Worm (Caenorhabditis elegans) whole organism, young adult: ENCODE measurements around the gene alh-6.

Source experiments
- F49E8.2 ChIP-seq: sonication (generic microtip); optimal IDR thresholded peaks from 3 replicates; lab custom pipeline; 2017; ENCODE audit warnings: missing genetic modification characterization, mild to moderate bottlenecking, missing compliant biosample characterization, antibody characterized with exemption, moderate library complexity; ENCODE audit not compliant: insufficient read depth
- akir-1 ChIP-seq: fragments of 200-800 bp; sonication (Bioruptor generic); optimal IDR thresholded peaks from 2 replicates; lab custom pipeline; 2018; ENCODE audit warnings: mild to moderate bottlenecking, missing genetic modification characterization, moderate library complexity, missing compliant biosample characterization
- ama-1 ChIP-seq, 3 experiments: fragments of 150-350 bp in 1 of 3; sonication (generic microtip) in 2 of 3; optimal IDR thresholded peaks; 2 replicates each; lab custom pipeline; 2014 to 2018; ENCODE audit warnings: missing biosample characterization in 2 of 3, missing genetic modification characterization in 2 of 3, missing genetic modification reagents in 2 of 3
- ceh-100 ChIP-seq: fragments of 200-800 bp; sonication (Bioruptor generic); IDR thresholded peaks from 2 replicates; pipeline ENCODE4 v1.3.6; 2022; ENCODE audit warnings: missing genetic modification reagents, missing genetic modification characterization, missing compliant biosample characterization
- ceh-40 ChIP-seq: fragments of 200-800 bp; sonication (Bioruptor generic); IDR thresholded peaks from 2 replicates; pipeline ENCODE4 v1.3.6; 2022; ENCODE audit warnings: missing genetic modification characterization, missing compliant biosample characterization
- hlh-12 ChIP-seq: sonication (generic microtip); optimal IDR thresholded peaks from 2 replicates; lab custom pipeline; 2016; ENCODE audit warnings: missing genetic modification characterization, missing compliant biosample characterization
- madf-3 ChIP-seq: fragments of 200-800 bp; sonication (Bioruptor generic); IDR thresholded peaks from 2 replicates; pipeline ENCODE4 v1.3.6; 2022; ENCODE audit warnings: missing genetic modification reagents, missing genetic modification characterization, missing compliant biosample characterization
- nhr-90 ChIP-seq: sonication (generic microtip); optimal IDR thresholded peaks from 2 replicates; lab custom pipeline; 2016; ENCODE audit warnings: missing genotype, mild to moderate bottlenecking, missing genetic modification characterization, missing compliant biosample characterization
- pha-4 ChIP-seq: fragments of 150-350 bp; sonication (generic microtip); optimal IDR thresholded peaks from 2 replicates; lab custom pipeline; 2014; ENCODE audit warnings: missing biosample characterization, missing genetic modification reagents, missing genetic modification characterization
- snpc-3.4 ChIP-seq: sonication (generic microtip); optimal IDR thresholded peaks from 2 replicates; lab custom pipeline; 2017; ENCODE audit warnings: missing genetic modification characterization, mild to moderate bottlenecking, missing compliant biosample characterization, antibody characterized with exemption, moderate library complexity, missing genotype, missing genetic modification reagents
- sptf-2 ChIP-seq: fragments of 200-800 bp; sonication (Bioruptor generic); optimal IDR thresholded peaks from 2 replicates; lab custom pipeline; 2018; ENCODE audit warnings: mild to moderate bottlenecking, missing genetic modification characterization, missing compliant biosample characterization
- unc-130 ChIP-seq: sonication (generic microtip); optimal IDR thresholded peaks from 2 replicates; lab custom pipeline; 2016; ENCODE audit warnings: missing genetic modification reagents, missing genetic modification characterization, missing compliant biosample characterization
- zim-3 ChIP-seq: sonication (generic microtip); optimal IDR thresholded peaks from 2 replicates; lab custom pipeline; 2017; ENCODE audit warnings: mild to moderate bottlenecking, missing genetic modification characterization, moderate library complexity, missing compliant biosample characterization
- ztf-22 ChIP-seq: fragments of 200-800 bp; sonication (Bioruptor generic); optimal IDR thresholded peaks from 2 replicates; lab custom pipeline; 2018; ENCODE audit warnings: mild to moderate bottlenecking, missing genetic modification characterization, moderate library complexity, missing compliant biosample characterization

ce11 chrII:1276778-1277177 lies 33.2 kb downstream of the alh-6 start, which contains the start of gene Y57G7A.11:
- TF ChIP-seq sptf-2 (GFP tag; lab: Kevin White, UChicago) (no peak), ceh-40 (no peak), ztf-22 (GFP tag; lab: Kevin White, UChicago) (no peak), pha-4 (tag; lab: Kevin White, UChicago) (no peak), unc-130 (GFP tag; lab: Kevin White, UChicago) (no peak), ama-1 (optimal IDR thresholded peaks at IDR 0.05; lab: Kevin White, UChicago) (no peak), ama-1 (GFP tag; optimal IDR thresholded peaks at IDR 0.05; lab: Kevin White, UChicago) (no peak), nhr-90 (tag; lab: Kevin White, UChicago) (no peak), ceh-100 (GFP tag; lab: Robert Waterston, UW) (no peak), madf-3 (GFP tag; lab: Robert Waterston, UW) (no peak), zim-3 (tag; lab: Kevin White, UChicago) (no peak), snpc-3.4 (tag; lab: Kevin White, UChicago) (no peak), F49E8.2 (no peak), hlh-12 (tag; lab: Kevin White, UChicago) (no peak), akir-1 (GFP tag; lab: Kevin White, UChicago) (no peak)
